Worm (Caenorhabditis elegans) whole organism, L4 larva: ENCODE results near the gene ZK105.5.

ENCODE experiments used
- T26A8.4 ChIP-seq: fragments of 200-800 bp; sonication (Bioruptor generic); IDR thresholded peaks from 2 replicates; pipeline ENCODE4 v1.3.6; 2022; ENCODE audit warnings: missing genetic modification characterization, missing compliant biosample characterization
- ama-1 ChIP-seq: fragments of 150-350 bp; optimal IDR thresholded peaks from 2 replicates; lab custom pipeline; 2014; ENCODE audit warnings: inconsistent platforms, mixed read lengths
- lin-39 ChIP-seq: fragments of 150-350 bp; optimal IDR thresholded peaks from 2 replicates; lab custom pipeline; 2014; ENCODE audit warnings: missing biosample characterization, missing genetic modification reagents, missing genetic modification characterization
- nhr-28 ChIP-seq: fragments of 150-350 bp; optimal IDR thresholded peaks from 2 replicates; lab custom pipeline; 2014; ENCODE audit warnings: missing biosample characterization, missing genetic modification characterization
- sdz-12 ChIP-seq: fragments of 200-800 bp; sonication (Bioruptor generic); optimal IDR thresholded peaks from 2 replicates; lab custom pipeline; 2018; ENCODE audit warnings: mild to moderate bottlenecking, missing genetic modification characterization, missing compliant biosample characterization
- snpc-4 ChIP-seq: fragments of 150-350 bp; optimal IDR thresholded peaks from 2 replicates; lab custom pipeline; 2014; ENCODE audit warnings: missing biosample characterization, missing genetic modification characterization
- unc-62 ChIP-seq, 3 experiments: fragments of 150-350 bp in 1 of 3; sonication (generic microtip); optimal IDR thresholded peaks in 2 of 3; peaks in 1 of 3; 1 replicate in 1 of 3; 2 replicates in 2 of 3; lab custom pipeline; 2014 to 2017; ENCODE audit warnings: missing biosample characterization in 3 of 3, missing genetic modification characterization in 3 of 3, missing genetic modification reagents in 3 of 3, missing genotype in 1 of 3
- ztf-7 ChIP-seq: fragments of 150-350 bp; optimal IDR thresholded peaks from 2 replicates; lab custom pipeline; 2014; ENCODE audit warnings: missing biosample characterization, missing genetic modification characterization

- TF ChIP-seq lin-39 (tag; lab: Kevin White, UChicago) (no peak), snpc-4 (tag; lab: Kevin White, UChicago) (no peak), T26A8.4 (GFP tag; lab: Robert Waterston, UW) (no peak), unc-62 (GFP tag; optimal IDR thresholded peaks at IDR 0.05 in 1 of 2; lab: Kevin White, UChicago) (no peak), unc-62 (tag; optimal IDR thresholded peaks at IDR 0.05; lab: Kevin White, UChicago) (no peak), ztf-7 (tag; lab: Kevin White, UChicago) (no peak), nhr-28 (tag; lab: Kevin White, UChicago) (no peak), sdz-12 (no peak), ama-1 (no peak)
Measured at ce11 chrV:7708525-7708924, 9.0 kb downstream of the ZK105.5 start, which contains the start of gene ZK105.11.
